Fruit fly (Drosophila melanogaster) whole organism, embryonic: Measurements from ENCODE around the gene CG6356.

ENCODE experiments used
- Aef1 ChIP-seq: fragments of 200-800 bp; sonication (Bioruptor generic); IDR thresholded peaks from 3 replicates; pipeline ENCODE4 v1.3.6; 2022; ENCODE audit warnings: missing biosample characterization, missing genetic modification characterization
- Asciz ChIP-seq: fragments of 200-800 bp; sonication (Bioruptor generic); optimal IDR thresholded peaks from 2 replicates; lab custom pipeline; 2017; ENCODE audit warnings: missing biosample characterization, mild to moderate bottlenecking, missing genetic modification characterization, missing genetic modification reagents
- CG10462 ChIP-seq: fragments of 200-800 bp; sonication (Bioruptor generic); optimal IDR thresholded peaks from 2 replicates; lab custom pipeline; 2016; ENCODE audit warnings: missing biosample characterization, missing genetic modification characterization
- CG10543 ChIP-seq: fragments of 200-800 bp; sonication (Bioruptor generic); optimal IDR thresholded peaks from 3 replicates; lab custom pipeline; 2017; ENCODE audit warnings: missing biosample characterization, mild to moderate bottlenecking, missing genetic modification characterization, moderate library complexity
- CG10565 ChIP-seq: fragments of 200-800 bp; sonication (Bioruptor generic); optimal IDR thresholded peaks from 3 replicates; lab custom pipeline; 2016; ENCODE audit warnings: missing biosample characterization, mild to moderate bottlenecking, missing genetic modification characterization
- CG11085 ChIP-seq: fragments of 200-800 bp; sonication (Bioruptor generic); IDR thresholded peaks from 2 replicates; pipeline ENCODE4 v1.3.6; 2022; ENCODE audit warnings: missing biosample characterization, missing genetic modification characterization
- CG12155 ChIP-seq: fragments of 200-800 bp; sonication (Bioruptor generic); optimal IDR thresholded peaks from 3 replicates; lab custom pipeline; 2016; ENCODE audit warnings: missing biosample characterization, missing genetic modification characterization
- CG15073 ChIP-seq: fragments of 200-800 bp; sonication (Bioruptor generic); optimal IDR thresholded peaks from 2 replicates; lab custom pipeline; 2016; ENCODE audit warnings: missing biosample characterization, missing genetic modification characterization
- CG1529 ChIP-seq: fragments of 200-800 bp; sonication (Bioruptor generic); optimal IDR thresholded peaks from 3 replicates; lab custom pipeline; 2018; ENCODE audit warnings: missing biosample characterization, missing genetic modification characterization
- CG17568 ChIP-seq: fragments of 200-800 bp; sonication (Bioruptor generic); optimal IDR thresholded peaks from 2 replicates; lab custom pipeline; 2018; ENCODE audit warnings: missing biosample characterization, mild to moderate bottlenecking, missing genetic modification characterization, moderate library complexity
- CG17612 ChIP-seq: fragments of 200-800 bp; sonication (Bioruptor generic); IDR thresholded peaks from 2 replicates; pipeline ENCODE4 v1.3.6; 2022; ENCODE audit warnings: missing biosample characterization, missing genetic modification characterization
- CG18262 ChIP-seq: fragments of 200-800 bp; optimal IDR thresholded peaks from 3 replicates; lab custom pipeline; 2019; ENCODE audit warnings: missing biosample characterization, mild to moderate bottlenecking, missing genetic modification characterization, moderate library complexity
- CG2202 ChIP-seq: fragments of 200-800 bp; sonication (Bioruptor generic); optimal IDR thresholded peaks from 2 replicates; lab custom pipeline; 2018; ENCODE audit warnings: missing biosample characterization, mild to moderate bottlenecking, missing genetic modification characterization
- CG3163 ChIP-seq: fragments of 200-800 bp; sonication (Bioruptor generic); optimal IDR thresholded peaks from 3 replicates; lab custom pipeline; 2016; ENCODE audit warnings: missing biosample characterization, missing genetic modification characterization
- CG3407 ChIP-seq: fragments of 200-800 bp; sonication (Bioruptor generic); optimal IDR thresholded peaks from 2 replicates; lab custom pipeline; 2018; ENCODE audit warnings: missing biosample characterization, mild to moderate bottlenecking, missing genetic modification characterization
- CG34376 ChIP-seq: fragments of 200-800 bp; sonication (Bioruptor generic); optimal IDR thresholded peaks from 2 replicates; lab custom pipeline; 2018; ENCODE audit warnings: missing biosample characterization, mild to moderate bottlenecking, missing genetic modification characterization
- CG6654 ChIP-seq: fragments of 200-800 bp; sonication (Bioruptor generic); optimal IDR thresholded peaks from 2 replicates; lab custom pipeline; 2017; ENCODE audit warnings: missing biosample characterization, mild to moderate bottlenecking, missing genetic modification characterization
- CG7372 ChIP-seq: fragments of 200-800 bp; sonication (Bioruptor generic); IDR thresholded peaks from 2 replicates; pipeline ENCODE4 v1.3.6; 2022; ENCODE audit warnings: missing biosample characterization, missing genetic modification characterization
- CG7745 ChIP-seq: fragments of 200-800 bp; sonication (Bioruptor generic); optimal IDR thresholded peaks from 2 replicates; lab custom pipeline; 2018; ENCODE audit warnings: missing biosample characterization, mild to moderate bottlenecking, missing genetic modification characterization, moderate library complexity
- CG7786 ChIP-seq: fragments of 200-800 bp; sonication (Bioruptor generic); optimal IDR thresholded peaks from 2 replicates; lab custom pipeline; 2016; ENCODE audit warnings: missing biosample characterization, missing genetic modification characterization
- CG8765 ChIP-seq: fragments of 200-800 bp; sonication (Bioruptor generic); IDR thresholded peaks from 2 replicates; pipeline ENCODE4 v1.3.6; 2022; ENCODE audit warnings: missing biosample characterization, missing genetic modification characterization
- CG8944 ChIP-seq: fragments of 200-800 bp; sonication (Bioruptor generic); optimal IDR thresholded peaks from 3 replicates; lab custom pipeline; 2016; ENCODE audit warnings: missing biosample characterization, missing genetic modification characterization
- CTCF ChIP-seq: fragments of 200-800 bp; sonication (Bioruptor generic); optimal IDR thresholded peaks from 2 replicates; lab custom pipeline; 2017; ENCODE audit warnings: missing biosample characterization, mild to moderate bottlenecking, missing genetic modification characterization, moderate library complexity
- Dbx ChIP-seq: fragments of 200-800 bp; sonication (Bioruptor generic); IDR thresholded peaks from 3 replicates; pipeline ENCODE4 v1.3.6; 2022; ENCODE audit warnings: missing biosample characterization, missing genetic modification characterization
- Doc2 ChIP-seq: fragments of 200-800 bp; sonication (Bioruptor generic); IDR thresholded peaks from 2 replicates; pipeline ENCODE4 v1.3.6; 2022; ENCODE audit warnings: missing biosample characterization, missing genetic modification characterization
- Fer2 ChIP-seq: fragments of 200-800 bp; sonication (Bioruptor generic); optimal IDR thresholded peaks from 2 replicates; lab custom pipeline; 2018; ENCODE audit warnings: missing biosample characterization, mild to moderate bottlenecking, missing genetic modification characterization, moderate library complexity
- HmgZ ChIP-seq: fragments of 200-800 bp; sonication (Bioruptor generic); optimal IDR thresholded peaks from 2 replicates; lab custom pipeline; 2018; ENCODE audit warnings: missing biosample characterization, mild to moderate bottlenecking, missing genetic modification characterization
- Hr39 ChIP-seq: fragments of >200 bp; optimal IDR thresholded peaks from 2 replicates; lab custom pipeline; 2017
- Hsf ChIP-seq: fragments of 200-800 bp; sonication (Bioruptor generic); optimal IDR thresholded peaks from 3 replicates; lab custom pipeline; 2016; ENCODE audit warnings: missing biosample characterization, missing genetic modification characterization
- NC2α ChIP-seq: fragments of 200-800 bp; sonication (Bioruptor generic); optimal IDR thresholded peaks from 2 replicates; lab custom pipeline; 2016; ENCODE audit warnings: missing biosample characterization, missing genetic modification characterization
- NFAT ChIP-seq: fragments of 200-800 bp; sonication (Bioruptor generic); IDR thresholded peaks from 2 replicates; pipeline ENCODE4 v1.3.6; 2022; ENCODE audit warnings: missing biosample characterization, missing genetic modification characterization
- Six4 ChIP-seq: fragments of 200-800 bp; sonication (Bioruptor generic); optimal IDR thresholded peaks from 2 replicates; lab custom pipeline; 2016; ENCODE audit warnings: missing biosample characterization, missing genetic modification characterization
- Spps ChIP-seq: fragments of 200-800 bp; sonication (Bioruptor generic); optimal IDR thresholded peaks from 2 replicates; lab custom pipeline; 2018; ENCODE audit warnings: missing biosample characterization, mild to moderate bottlenecking, missing genetic modification characterization
- ac ChIP-seq: fragments of 200-800 bp; sonication (Bioruptor generic); optimal IDR thresholded peaks from 3 replicates; lab custom pipeline; 2017; ENCODE audit warnings: missing biosample characterization, mild to moderate bottlenecking, missing genetic modification characterization
- bowl ChIP-seq: fragments of 200-800 bp; sonication (Bioruptor generic); IDR thresholded peaks from 2 replicates; pipeline ENCODE4 v1.3.6; 2022; ENCODE audit warnings: missing biosample characterization, missing genetic modification characterization
- btn ChIP-seq: fragments of 200-800 bp; sonication (Bioruptor generic); optimal IDR thresholded peaks from 2 replicates; lab custom pipeline; 2016; ENCODE audit warnings: missing biosample characterization, missing genetic modification characterization
- crp ChIP-seq, 2 experiments: fragments of 200-800 bp; sonication (Bioruptor generic); optimal IDR thresholded peaks; 2 replicates in 1 of 2; 3 replicates in 1 of 2; lab custom pipeline; 2017; ENCODE audit warnings: missing biosample characterization in 2 of 2, missing genetic modification characterization in 2 of 2, mild to moderate bottlenecking in 1 of 2, moderate library complexity in 1 of 2
- fd3F ChIP-seq: fragments of 200-800 bp; sonication (Bioruptor generic); optimal IDR thresholded peaks from 2 replicates; lab custom pipeline; 2018; ENCODE audit warnings: missing biosample characterization, mild to moderate bottlenecking, missing genetic modification characterization, moderate library complexity
- fd96Cb ChIP-seq: fragments of 200-800 bp; sonication (Bioruptor generic); optimal IDR thresholded peaks from 2 replicates; lab custom pipeline; 2018; ENCODE audit warnings: missing biosample characterization, mild to moderate bottlenecking, missing genetic modification characterization, moderate library complexity
- gcm ChIP-seq: fragments of 200-800 bp; sonication (Bioruptor generic); optimal IDR thresholded peaks from 2 replicates; lab custom pipeline; 2019; ENCODE audit warnings: missing biosample characterization, mild to moderate bottlenecking, missing genetic modification characterization, moderate library complexity
- gt ChIP-seq: fragments of 200-800 bp; sonication (Bioruptor generic); IDR thresholded peaks from 2 replicates; pipeline ENCODE4 v1.3.6; 2022; ENCODE audit warnings: missing biosample characterization, missing genetic modification characterization
- jing ChIP-seq: fragments of 200-800 bp; sonication (Bioruptor generic); optimal IDR thresholded peaks from 2 replicates; lab custom pipeline; 2018; ENCODE audit warnings: missing biosample characterization, mild to moderate bottlenecking, missing genetic modification characterization
- jumu ChIP-seq: fragments of 200-800 bp; sonication (Bioruptor generic); optimal IDR thresholded peaks from 3 replicates; lab custom pipeline; 2016; ENCODE audit warnings: missing biosample characterization, missing genetic modification characterization
- kah ChIP-seq: fragments of 200-800 bp; sonication (Bioruptor generic); optimal IDR thresholded peaks from 2 replicates; lab custom pipeline; 2018; ENCODE audit warnings: missing biosample characterization, mild to moderate bottlenecking, missing genetic modification characterization
- kay ChIP-seq: fragments of 200-800 bp; sonication (Bioruptor generic); optimal IDR thresholded peaks from 2 replicates; lab custom pipeline; 2016; ENCODE audit warnings: missing biosample characterization, missing genetic modification characterization
- salm ChIP-seq: fragments of 200-800 bp; sonication (Bioruptor generic); optimal IDR thresholded peaks from 2 replicates; lab custom pipeline; 2018; ENCODE audit warnings: missing biosample characterization, mild to moderate bottlenecking, missing genetic modification characterization
- sisA ChIP-seq: fragments of 200-800 bp; sonication (Bioruptor generic); IDR thresholded peaks from 2 replicates; pipeline ENCODE4 v1.3.6; 2022; ENCODE audit warnings: missing biosample characterization, missing genetic modification characterization
- tap ChIP-seq: fragments of 200-800 bp; optimal IDR thresholded peaks from 3 replicates; lab custom pipeline; 2019; ENCODE audit warnings: missing biosample characterization, mild to moderate bottlenecking, missing genetic modification characterization, moderate library complexity
- usp ChIP-seq: fragments of >200 bp; optimal IDR thresholded peaks from 2 replicates; lab custom pipeline; 2017; ENCODE audit warnings: missing biosample characterization, missing genetic modification characterization
- wek ChIP-seq: fragments of 200-800 bp; sonication (Bioruptor generic); optimal IDR thresholded peaks from 3 replicates; lab custom pipeline; 2018; ENCODE audit warnings: missing biosample characterization, mild to moderate bottlenecking, missing genetic modification characterization, moderate library complexity
- zen2 ChIP-seq: fragments of 200-800 bp; sonication (Bioruptor generic); IDR thresholded peaks from 3 replicates; pipeline ENCODE4 v1.3.6; 2022; ENCODE audit warnings: missing biosample characterization, missing genetic modification characterization; ENCODE audit not compliant: partially characterized antibody

Gene CG6356

DNA sequence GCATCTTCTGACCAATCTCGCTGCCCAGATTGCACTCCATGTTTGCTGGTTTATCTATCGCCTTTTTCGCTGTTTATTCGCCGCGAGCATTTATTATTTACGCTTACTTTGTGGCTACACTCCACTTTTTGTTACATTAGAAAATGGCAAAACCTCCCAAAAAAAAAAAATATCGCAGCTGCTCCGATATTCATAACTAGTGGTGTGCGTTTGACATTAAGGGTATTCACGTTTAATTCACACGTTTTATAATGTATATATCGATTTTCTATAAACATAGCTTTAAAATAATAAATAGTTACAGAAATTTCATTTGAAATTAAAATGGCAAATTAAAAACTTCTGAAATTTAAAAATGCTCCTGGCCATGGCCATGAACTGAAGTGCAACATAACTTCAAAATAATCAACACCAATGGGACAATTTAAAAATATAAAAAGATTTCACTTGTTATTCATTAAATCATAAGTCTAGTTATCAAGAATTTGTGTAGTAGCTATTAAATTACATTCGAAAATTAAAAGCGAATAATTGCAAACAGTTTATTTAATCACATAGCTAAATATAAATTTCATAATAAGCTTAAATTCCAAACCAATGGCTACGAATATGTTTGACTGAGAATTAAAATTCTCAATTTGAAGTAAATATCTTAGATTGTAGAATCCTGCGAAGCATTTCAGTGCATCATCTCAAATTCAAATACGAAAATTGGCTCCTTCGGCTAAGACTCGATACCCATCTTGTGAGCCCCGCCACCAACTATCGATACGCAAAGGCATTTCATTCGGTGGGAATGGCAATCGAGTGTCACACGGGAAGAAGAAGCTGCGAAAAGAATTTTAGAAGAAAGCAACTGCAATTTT lies 34.7 kb downstream of the CG6356 start, which contains the start of the genes Nab2 and BRWD3 (continued):
- TF ChIP-seq Fer2 (no peak), Asciz (GFP tag; lab: Kevin White, UChicago) (no peak), fd96Cb (tag; lab: Kevin White, UChicago) (peak; percentile 21), sisA (peak; percentile 11; the same call in 1 of the 2 replicates), usp (GFP tag; lab: Kevin White, UChicago) (no peak), kah (no peak), Dbx (GFP tag; lab: Robert Waterston, UW) (peak; percentile 19; the same call in 1 of the 3 replicates), CG17612 (GFP tag; lab: Robert Waterston, UW) (no peak), CG8765 (GFP tag; lab: Robert Waterston, UW) (0 out of 2 replicates have a peak, but pooled peaks have one; percentile 28), wek (GFP tag; lab: Kevin White, UChicago) (peak; percentile 83), tap (no peak), CG15073 (GFP tag; lab: Kevin White, UChicago) (no peak), Spps (tag; lab: Kevin White, UChicago) (no peak), CG8944 (GFP tag; lab: Kevin White, UChicago) (no peak), CG3407 (GFP tag; lab: Kevin White, UChicago) (no peak), btn (no peak), HmgZ (tag; lab: Kevin White, UChicago) (peak; percentile 4), CG12155 (peak; percentile 39), gt (GFP tag; lab: Robert Waterston, UW) (no peak), NC2α (no peak), CG3163 (GFP tag; lab: Kevin White, UChicago) (no peak), CG7372 (no peak), gcm (GFP tag; lab: Kevin White, UChicago) (no peak), Six4 (GFP tag; lab: Kevin White, UChicago) (no peak), CG17568 (GFP tag; lab: Kevin White, UChicago) (no peak), salm (no peak), crp (GFP tag; optimal IDR thresholded peaks at IDR 0.05; lab: Kevin White, UChicago) (peak in 1 of 2 experiments; percentile 24), bowl (GFP tag; lab: Robert Waterston, UW) (no peak), CG34376 (no peak), Doc2 (GFP tag; lab: Robert Waterston, UW) (no peak), CG2202 (tag; lab: Kevin White, UChicago) (no peak), Hr39 (lab: Kevin White, UChicago) (no peak), CG7786 (GFP tag; lab: Kevin White, UChicago) (no peak), CG11085 (GFP tag; lab: Robert Waterston, UW) (no peak), fd3F (GFP tag; lab: Kevin White, UChicago) (peak; percentile 22), zen2 (GFP tag; lab: Robert Waterston, UW) (peak; percentile 49; the same call in 1 of the 3 replicates), jing (GFP tag; lab: Kevin White, UChicago) (no peak), CG10543 (GFP tag; lab: Kevin White, UChicago) (peak; percentile 38), ac (no peak), CG6654 (GFP tag; lab: Kevin White, UChicago) (no peak), CG10462 (GFP tag; lab: Kevin White, UChicago) (no peak), CG1529 (GFP tag; lab: Kevin White, UChicago) (no peak), CTCF (no peak), NFAT (GFP tag; lab: Robert Waterston, UW) (peak; percentile 69), kay (GFP tag; lab: Kevin White, UChicago) (no peak), Hsf (GFP tag; lab: Kevin White, UChicago) (peak; percentile 61), jumu (no peak), Aef1 (GFP tag; lab: Robert Waterston, UW) (peak; percentile 24; the same call in 1 of the 3 replicates), CG7745 (tag; lab: Kevin White, UChicago) (no peak), CG10565 (no peak), CG18262 (peak; percentile 7)
